Fruit fly (Drosophila melanogaster): ENCODE measurements around the gene Sarm.

DNA sequence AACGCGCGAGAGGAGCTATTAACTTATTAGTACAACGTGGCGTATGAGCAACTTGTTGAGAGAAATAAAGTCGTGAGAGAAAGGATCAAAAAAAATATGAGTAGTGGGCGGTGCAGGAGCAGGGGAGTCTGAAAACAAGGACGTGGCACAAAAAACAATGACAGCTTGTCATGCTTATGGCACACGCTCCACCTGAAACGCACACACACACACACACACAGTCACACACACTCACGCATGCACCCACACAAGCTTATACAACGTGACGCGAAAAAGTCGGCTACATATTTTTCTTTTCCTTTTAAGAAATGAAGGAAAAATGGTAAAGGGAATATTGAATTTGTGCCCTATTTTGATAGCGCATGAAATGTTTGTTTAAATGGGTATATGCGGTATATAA is 32.2 kb upstream of the Sarm start:
- TF ChIP-seq pb (GFP tag; optimal IDR thresholded peaks at IDR 0.05) (no peak), wek (GFP tag; optimal IDR thresholded peaks at IDR 0.05) (no peak)

Data from whole organism, embryonic.